Fruit fly (Drosophila melanogaster) whole organism, pupa: ENCODE measurements around the gene CG14711.

ENCODE experiments used
- CG12605 ChIP-seq: fragments of 200-800 bp; sonication (Bioruptor generic); IDR thresholded peaks from 2 replicates; pipeline ENCODE4 v1.3.6; 2022; ENCODE audit warnings: missing biosample characterization, missing genetic modification characterization
- CG34367 ChIP-seq: fragments of 200-800 bp; sonication (Bioruptor generic); optimal IDR thresholded peaks from 2 replicates; lab custom pipeline; 2018; ENCODE audit warnings: missing biosample characterization, mild to moderate bottlenecking, missing genetic modification characterization
- CG8159 ChIP-seq: fragments of 200-800 bp; sonication (Bioruptor generic); optimal IDR thresholded peaks from 3 replicates; lab custom pipeline; 2018; ENCODE audit warnings: missing biosample characterization, mild to moderate bottlenecking, missing genetic modification characterization, moderate library complexity
- EcR ChIP-seq: fragments of 200-800 bp; sonication (Bioruptor generic); optimal IDR thresholded peaks from 3 replicates; lab custom pipeline; 2019; ENCODE audit warnings: missing biosample characterization, missing genetic modification characterization, mild to moderate bottlenecking, moderate library complexity, missing genetic modification reagents
- fd96Ca ChIP-seq: fragments of 200-800 bp; sonication (Bioruptor generic); IDR thresholded peaks from 3 replicates; pipeline ENCODE4 v1.3.6; 2022; ENCODE audit warnings: missing biosample characterization, missing genetic modification characterization
- rn ChIP-seq: fragments of 200-800 bp; sonication (Bioruptor generic); IDR thresholded peaks from 2 replicates; pipeline ENCODE4 v1.3.6; 2022; ENCODE audit warnings: missing biosample characterization, missing genetic modification characterization

- no peak for TF ChIP-seq rn
- TF ChIP-seq EcR (GFP tag; lab: Kevin White, UChicago), result no peak
- peak; percentile 33 for TF ChIP-seq CG8159 (tag; lab: Kevin White, UChicago)
- peak; percentile 22 for TF ChIP-seq CG34367 (tag; lab: Kevin White, UChicago)
- TF ChIP-seq fd96Ca (GFP tag; lab: Robert Waterston, UW), result peak; percentile 46; the same call in 1 of the 3 replicates
- no peak for TF ChIP-seq CG12605 (GFP tag; lab: Robert Waterston, UW)
Measured at dm6 chr3R:11614507-11614906, 8.6 kb upstream of the CG14711 start.
